Fruit fly (Drosophila melanogaster) whole organism, prepupa: ENCODE data around the gene Jhbp11.

Experiments used
- CG10669 ChIP-seq: fragments of 200-800 bp; sonication (Bioruptor generic); optimal IDR thresholded peaks from 3 replicates; lab custom pipeline; 2018; ENCODE audit warnings: missing biosample characterization, mild to moderate bottlenecking, missing genetic modification characterization, moderate library complexity
- CG11294 ChIP-seq: fragments of 200-800 bp; sonication (Bioruptor generic); IDR thresholded peaks from 2 replicates; pipeline ENCODE4 v1.3.6; 2022; ENCODE audit warnings: missing biosample characterization, missing genetic modification characterization
- CG15336 ChIP-seq: fragments of 200-800 bp; sonication (Bioruptor generic); IDR thresholded peaks from 2 replicates; pipeline ENCODE4 v1.3.6; 2022; ENCODE audit warnings: missing biosample characterization, missing genetic modification characterization
- CG1621 ChIP-seq: fragments of 200-800 bp; sonication (Bioruptor generic); optimal IDR thresholded peaks from 3 replicates; lab custom pipeline; 2018; ENCODE audit warnings: missing biosample characterization, mild to moderate bottlenecking, missing genetic modification characterization
- CG3032 ChIP-seq: fragments of 200-800 bp; optimal IDR thresholded peaks from 2 replicates; lab custom pipeline; 2019; ENCODE audit warnings: missing biosample characterization, mild to moderate bottlenecking, missing genetic modification characterization, moderate library complexity
- CG31627 ChIP-seq: fragments of 200-800 bp; sonication (Bioruptor generic); optimal IDR thresholded peaks from 3 replicates; lab custom pipeline; 2016; ENCODE audit warnings: missing biosample characterization, missing genetic modification characterization
- CG32006 ChIP-seq: fragments of 200-800 bp; sonication (Bioruptor generic); optimal IDR thresholded peaks from 3 replicates; lab custom pipeline; 2017; ENCODE audit warnings: missing biosample characterization, mild to moderate bottlenecking, missing genetic modification characterization
- CG6163 ChIP-seq: fragments of 200-800 bp; sonication (Bioruptor generic); IDR thresholded peaks from 3 replicates; pipeline ENCODE4 v1.3.6; 2022; ENCODE audit warnings: missing biosample characterization, missing genetic modification characterization
- CG6808 ChIP-seq: fragments of 200-800 bp; sonication (Bioruptor generic); optimal IDR thresholded peaks from 3 replicates; lab custom pipeline; 2017; ENCODE audit warnings: missing biosample characterization, missing genetic modification characterization, mild to moderate bottlenecking, moderate library complexity, missing genetic modification reagents
- CG7368 ChIP-seq: fragments of 200-800 bp; sonication (Bioruptor generic); optimal IDR thresholded peaks from 3 replicates; lab custom pipeline; 2016; ENCODE audit warnings: missing biosample characterization, missing genetic modification characterization
- CG8119 ChIP-seq: fragments of 200-800 bp; sonication (Bioruptor generic); IDR thresholded peaks from 3 replicates; pipeline ENCODE4 v1.3.6; 2022; ENCODE audit warnings: missing biosample characterization, missing genetic modification characterization
- CG8319 ChIP-seq: fragments of 200-800 bp; sonication (Bioruptor generic); optimal IDR thresholded peaks from 3 replicates; lab custom pipeline; 2016; ENCODE audit warnings: missing biosample characterization, missing genetic modification characterization
- CG9139 ChIP-seq: fragments of 200-800 bp; sonication (Bioruptor generic); optimal IDR thresholded peaks from 3 replicates; lab custom pipeline; 2017; ENCODE audit warnings: missing biosample characterization, mild to moderate bottlenecking, missing genetic modification characterization
- Eip75B ChIP-seq: fragments of 200-800 bp; sonication (Bioruptor generic); optimal IDR thresholded peaks from 3 replicates; lab custom pipeline; 2016; ENCODE audit warnings: missing biosample characterization, missing genetic modification characterization
- Eip78C ChIP-seq: fragments of 200-800 bp; sonication (Bioruptor generic); peaks from one replicate; lab custom pipeline; 2016; ENCODE audit warnings: missing biosample characterization, missing genetic modification characterization
- Eip93F ChIP-seq: fragments of 200-800 bp; sonication (Bioruptor generic); optimal IDR thresholded peaks from 2 replicates; lab custom pipeline; 2016; ENCODE audit warnings: missing biosample characterization, mild to moderate bottlenecking, missing genetic modification characterization
- Ets96B ChIP-seq: fragments of 200-800 bp; optimal IDR thresholded peaks from 2 replicates; lab custom pipeline; 2019; ENCODE audit warnings: missing biosample characterization, mild to moderate bottlenecking, missing genetic modification characterization, moderate library complexity
- Hr38 ChIP-seq: sonication (Bioruptor generic); optimal IDR thresholded peaks from 2 replicates; lab custom pipeline; 2016; ENCODE audit warnings: missing biosample characterization, missing genetic modification characterization
- Hr4 ChIP-seq: fragments of 200-800 bp; sonication (Bioruptor generic); optimal IDR thresholded peaks from 3 replicates; lab custom pipeline; 2016; ENCODE audit warnings: missing biosample characterization, missing genetic modification characterization
- Met ChIP-seq: fragments of 200-800 bp; sonication (Bioruptor generic); optimal IDR thresholded peaks from 3 replicates; lab custom pipeline; 2016; ENCODE audit warnings: missing biosample characterization, missing genetic modification characterization
- Sox14 ChIP-seq: fragments of 200-800 bp; sonication (Bioruptor generic); optimal IDR thresholded peaks from 3 replicates; lab custom pipeline; 2016; ENCODE audit warnings: missing biosample characterization, missing genetic modification characterization
- cyc ChIP-seq: fragments of 200-800 bp; sonication (Bioruptor generic); optimal IDR thresholded peaks from 3 replicates; lab custom pipeline; 2016; ENCODE audit warnings: missing biosample characterization, missing genetic modification characterization
- dac ChIP-seq: fragments of 200-800 bp; sonication (Bioruptor generic); optimal IDR thresholded peaks from 2 replicates; lab custom pipeline; 2017; ENCODE audit warnings: missing biosample characterization, mild to moderate bottlenecking, missing genetic modification characterization
- dsx ChIP-seq: fragments of 200-800 bp; optimal IDR thresholded peaks from 3 replicates; lab custom pipeline; 2019; ENCODE audit warnings: missing biosample characterization, mild to moderate bottlenecking, missing genetic modification characterization, moderate library complexity; ENCODE audit not compliant: poor library complexity, severe bottlenecking
- fd85E ChIP-seq: fragments of 200-800 bp; sonication (Bioruptor generic); optimal IDR thresholded peaks from 3 replicates; lab custom pipeline; 2016; ENCODE audit warnings: missing biosample characterization, missing genetic modification characterization
- fkh ChIP-seq: fragments of 200-800 bp; sonication (Bioruptor generic); optimal IDR thresholded peaks from 3 replicates; lab custom pipeline; 2017; ENCODE audit warnings: missing biosample characterization, mild to moderate bottlenecking, missing genetic modification characterization, moderate library complexity
- ss ChIP-seq, 2 experiments: fragments of 200-800 bp; sonication (Bioruptor generic); optimal IDR thresholded peaks; 2 replicates in 1 of 2; 3 replicates in 1 of 2; lab custom pipeline; 2017 to 2018; ENCODE audit warnings: mild to moderate bottlenecking in 2 of 2, missing biosample characterization in 2 of 2, missing genetic modification characterization in 2 of 2, moderate library complexity in 1 of 2

The Jhbp11 gene

DNA sequence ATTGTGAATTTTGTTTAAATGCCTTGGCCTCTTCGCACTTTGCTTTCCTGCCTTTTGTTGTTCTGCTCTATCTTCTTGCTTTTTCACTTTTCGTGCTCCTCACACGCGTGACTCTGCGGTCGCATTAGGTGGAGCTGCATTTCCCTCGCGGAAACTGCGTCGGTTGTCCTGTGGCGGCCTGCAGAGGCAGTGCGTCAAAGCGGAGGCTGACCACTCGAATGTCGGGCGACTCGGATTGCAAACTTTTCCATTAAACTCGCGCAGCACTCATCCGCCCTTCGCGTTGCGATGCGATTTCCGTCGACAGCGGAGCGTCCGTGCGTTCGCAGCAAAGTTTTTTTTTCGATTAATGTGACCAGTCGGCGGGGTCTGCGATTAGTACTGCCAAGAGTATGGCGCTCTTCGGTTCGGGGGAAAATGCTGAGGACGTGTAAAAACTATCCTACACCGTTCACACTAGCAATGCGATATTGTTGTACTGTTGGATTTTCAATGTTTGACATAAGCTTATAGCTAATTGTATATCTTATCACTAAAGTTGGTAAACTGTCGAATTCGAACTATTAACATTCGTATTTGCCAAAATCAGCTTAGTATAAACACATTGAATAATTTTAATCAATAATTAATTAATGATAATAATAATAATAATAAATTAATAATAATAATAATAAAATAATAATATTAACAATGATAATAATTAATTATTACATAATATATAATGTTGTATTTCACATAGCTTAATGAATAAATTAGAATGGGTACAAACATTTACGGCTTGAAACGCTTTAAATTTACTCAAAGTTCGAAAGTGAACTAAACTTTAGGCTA lies 49.9 kb downstream of the Jhbp11 start, which contains the start of gene CG6051 (continued):
- TF ChIP-seq CG8119 (GFP tag; lab: Robert Waterston, UW) (no peak), CG32006 (peak; percentile 62), fd85E (no peak), CG31627 (peak; percentile 61), ss (GFP tag; optimal IDR thresholded peaks at IDR 0.05; lab: Kevin White, UChicago) (peak; percentile 41 to 46), Met (GFP tag; lab: Kevin White, UChicago) (no peak), Hr38 (GFP tag; lab: Kevin White, UChicago) (no peak), Eip93F (GFP tag; lab: Kevin White, UChicago) (no peak), Sox14 (peak; percentile 34), fkh (peak; percentile 52), CG7368 (GFP tag; lab: Kevin White, UChicago) (no peak), Hr4 (peak; percentile 54), dsx (GFP tag; lab: Kevin White, UChicago) (peak; percentile 7), CG15336 (no peak), CG11294 (GFP tag; lab: Robert Waterston, UW) (no peak), Eip78C (GFP tag; lab: Kevin White, UChicago) (peak; percentile 44), CG6163 (no peak), dac (GFP tag; lab: Kevin White, UChicago) (no peak), CG8319 (GFP tag; lab: Kevin White, UChicago) (no peak), CG3032 (peak; percentile 37), CG9139 (no peak), CG6808 (GFP tag; lab: Kevin White, UChicago) (peak; percentile 21), Ets96B (tag; lab: Kevin White, UChicago) (no peak)

DNA sequence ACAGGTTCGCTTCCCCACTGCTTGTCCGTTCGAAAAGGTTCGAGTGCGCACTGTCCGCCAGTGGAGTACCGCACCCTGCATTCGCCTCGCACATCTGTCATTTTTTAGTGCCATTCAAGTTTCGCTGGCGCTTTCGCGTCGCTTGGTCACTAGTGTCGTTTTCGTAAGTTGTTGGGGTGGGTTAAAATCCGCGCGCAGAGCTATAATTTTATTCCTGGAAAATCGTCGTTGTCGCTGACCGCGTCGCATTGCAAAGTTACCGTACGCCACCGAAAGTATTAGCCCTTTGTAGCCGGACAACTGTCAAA lies 50.4 kb downstream of the Jhbp11 start, which contains the start of gene Men-b:
Gene Men-b (plus strand): TSS at position 147 of the 308 bp plus-strand sequence.
- TF ChIP-seq CG10669 (GFP tag; lab: Kevin White, UChicago) (no peak), CG7368 (GFP tag; lab: Kevin White, UChicago) (no peak), CG1621 (tag; lab: Kevin White, UChicago) (peak; percentile 100), Eip75B (no peak), cyc (GFP tag; lab: Kevin White, UChicago) (no peak)
